Worm (Caenorhabditis elegans) whole organism, L3 larva: ENCODE measurements around the gene oig-3.

Experiments
- ama-1 ChIP-seq: fragments of 150-350 bp; optimal IDR thresholded peaks from 2 replicates; lab custom pipeline; 2018
- ceh-82 ChIP-seq: fragments of 150-350 bp; optimal IDR thresholded peaks from 2 replicates; lab custom pipeline; 2014; ENCODE audit warnings: missing biosample characterization, missing genetic modification characterization
- lsy-12 ChIP-seq: sonication (generic microtip); optimal IDR thresholded peaks from 2 replicates; lab custom pipeline; 2016; ENCODE audit warnings: mild to moderate bottlenecking, missing genetic modification characterization, missing compliant biosample characterization
- mdl-1 ChIP-seq: fragments of 150-350 bp; optimal IDR thresholded peaks from 2 replicates; lab custom pipeline; 2014; ENCODE audit warnings: missing biosample characterization, missing genetic modification characterization
- nhr-12 ChIP-seq: fragments of 150-350 bp; optimal IDR thresholded peaks from 2 replicates; lab custom pipeline; 2014; ENCODE audit warnings: missing biosample characterization, missing genetic modification characterization
- nhr-237 ChIP-seq: fragments of 150-350 bp; optimal IDR thresholded peaks from 2 replicates; lab custom pipeline; 2014; ENCODE audit warnings: missing biosample characterization, missing genetic modification characterization
- nhr-28 ChIP-seq: fragments of 150-350 bp; optimal IDR thresholded peaks from 2 replicates; lab custom pipeline; 2014; ENCODE audit warnings: missing biosample characterization, missing genetic modification characterization
- sea-2 ChIP-seq: fragments of 150-350 bp; sonication (generic microtip); optimal IDR thresholded peaks from 4 replicates; lab custom pipeline; 2014; ENCODE audit warnings: missing biosample characterization, missing genetic modification reagents, missing genetic modification characterization
- tbx-2 ChIP-seq: sonication (generic microtip); optimal IDR thresholded peaks from 2 replicates; lab custom pipeline; 2016; ENCODE audit warnings: mild to moderate bottlenecking, missing genetic modification characterization, missing compliant biosample characterization
- zag-1 ChIP-seq: fragments of 150-350 bp; optimal IDR thresholded peaks from 2 replicates; lab custom pipeline; 2014; ENCODE audit warnings: missing biosample characterization, missing genetic modification characterization
- ztf-4 ChIP-seq: fragments of 150-350 bp; optimal IDR thresholded peaks from 2 replicates; lab custom pipeline; 2014; ENCODE audit warnings: missing biosample characterization, missing genetic modification characterization

DNA sequence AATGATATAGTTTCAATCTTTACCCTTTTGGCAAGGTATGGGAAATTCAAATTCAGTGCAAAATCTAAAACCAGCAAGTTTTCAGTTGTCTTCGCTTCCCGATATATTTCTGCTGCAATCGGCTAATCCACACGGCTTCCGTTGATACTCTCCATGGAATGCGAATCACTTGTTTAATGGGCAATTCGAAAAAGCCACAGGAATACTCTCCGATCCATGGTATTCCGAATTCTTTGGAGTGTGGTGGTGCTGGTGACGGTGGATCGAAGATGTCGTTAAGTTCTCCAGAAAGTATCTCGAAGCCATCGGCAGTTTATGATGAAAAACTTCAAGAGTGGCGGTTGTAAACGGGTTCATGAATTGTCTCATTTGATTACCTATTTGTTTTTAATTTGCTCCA is 46.2 kb upstream of the oig-3 start:
- TF ChIP-seq sea-2 (GFP tag; lab: Kevin White, UChicago): no peak
- TF ChIP-seq ztf-4 (tag; lab: Kevin White, UChicago): no peak
- no peak for TF ChIP-seq tbx-2 (tag; lab: Kevin White, UChicago)
- TF ChIP-seq nhr-12 (tag; lab: Kevin White, UChicago): no peak
- TF ChIP-seq ama-1 (lab: Kevin White, UChicago): peak; percentile 83
- no peak for TF ChIP-seq lsy-12 (tag; lab: Kevin White, UChicago)
- TF ChIP-seq nhr-237 (tag; lab: Kevin White, UChicago): no peak
- TF ChIP-seq mdl-1 (tag; lab: Kevin White, UChicago): no peak
- no peak for TF ChIP-seq ceh-82 (tag; lab: Kevin White, UChicago)
- no peak for TF ChIP-seq nhr-28
- no peak for TF ChIP-seq zag-1 (tag; lab: Kevin White, UChicago)
